Worm (Caenorhabditis elegans): ENCODE data around the gene T04C10.3.

ce11 chrX:14792315-14793197 lies 19.6 kb upstream of the T04C10.3 start:
- TF ChIP-seq hlh-17 (GFP tag; optimal IDR thresholded peaks at IDR 0.05; ENCODE audit: borderline replicate concordance) = no peak
- TF ChIP-seq ceh-88 (GFP tag; IDR thresholded peaks at IDR 0.05) = no peak
- no peak for TF ChIP-seq fos-1 (tag; optimal IDR thresholded peaks at IDR 0.05)
- no peak for TF ChIP-seq nhr-77 (tag; optimal IDR thresholded peaks at IDR 0.05)
- no peak for TF ChIP-seq unc-62 (GFP tag; optimal IDR thresholded peaks at IDR 0.05)
- TF ChIP-seq ama-1 (optimal IDR thresholded peaks at IDR 0.05) = no peak
- TF ChIP-seq nhr-11 (tag; optimal IDR thresholded peaks at IDR 0.05) = peak; percentile 8
- no peak for TF ChIP-seq fkh-4 (tag; optimal IDR thresholded peaks at IDR 0.05; ENCODE audit: borderline replicate concordance)
- TF ChIP-seq lsy-2 (tag; optimal IDR thresholded peaks at IDR 0.05) = no peak
- TF ChIP-seq pag-3 (tag; optimal IDR thresholded peaks at IDR 0.05; ENCODE audit: borderline replicate concordance, insufficient read depth) = no peak
